Worm (Caenorhabditis elegans) whole organism, mixed stage, embryonic: Measurements from ENCODE around the gene skpt-1.
A peak's percentile ranks its signal among the peaks of the same experiment; 100 is the strongest.

Experiments used
- M03D4.4 ChIP-seq: sonication (generic microtip); optimal IDR thresholded peaks from 2 replicates; lab custom pipeline; 2017; ENCODE audit warnings: mild to moderate bottlenecking, missing genetic modification characterization, missing compliant biosample characterization
- ceh-43 ChIP-seq: fragments of 200-800 bp; sonication (Bioruptor generic); optimal IDR thresholded peaks from 2 replicates; lab custom pipeline; 2018; ENCODE audit warnings: mild to moderate bottlenecking, missing genetic modification characterization, moderate library complexity, missing compliant biosample characterization
- ceh-83 ChIP-seq: fragments of 200-800 bp; sonication (Bioruptor generic); optimal IDR thresholded peaks from 2 replicates; lab custom pipeline; 2018; ENCODE audit warnings: mild to moderate bottlenecking, missing genetic modification characterization, missing compliant biosample characterization
- ces-1 ChIP-seq: fragments of 150-350 bp; optimal IDR thresholded peaks from 2 replicates; lab custom pipeline; 2014; ENCODE audit warnings: missing biosample characterization, missing genetic modification reagents, missing genetic modification characterization
- drap-1 ChIP-seq: fragments of 200-800 bp; sonication (Bioruptor generic); optimal IDR thresholded peaks from 3 replicates; lab custom pipeline; 2018; ENCODE audit warnings: mild to moderate bottlenecking, missing genetic modification characterization, missing compliant biosample characterization
- elt-1 ChIP-seq: sonication (generic microtip); optimal IDR thresholded peaks from 2 replicates; lab custom pipeline; 2017; ENCODE audit warnings: missing genetic modification characterization, mild to moderate bottlenecking, missing compliant biosample characterization, antibody characterized with exemption, moderate library complexity, borderline replicate concordance; ENCODE audit not compliant: insufficient read depth
- lin-32 ChIP-seq: fragments of 200-800 bp; sonication (Bioruptor generic); optimal IDR thresholded peaks from 2 replicates; lab custom pipeline; 2018; ENCODE audit warnings: mild to moderate bottlenecking, missing genetic modification characterization, missing compliant biosample characterization
- mls-2 ChIP-seq: sonication (generic microtip); optimal IDR thresholded peaks from 2 replicates; lab custom pipeline; 2016; ENCODE audit warnings: mild to moderate bottlenecking, missing genetic modification characterization, moderate library complexity, missing compliant biosample characterization
- nhr-2 ChIP-seq: fragments of 150-350 bp; optimal IDR thresholded peaks from 2 replicates; lab custom pipeline; 2014; ENCODE audit warnings: missing biosample characterization, missing genetic modification characterization
- nhr-237 ChIP-seq: fragments of 150-350 bp; optimal IDR thresholded peaks from 2 replicates; lab custom pipeline; 2014; ENCODE audit warnings: missing biosample characterization, missing genetic modification characterization
- nhr-28 ChIP-seq: fragments of 150-350 bp; optimal IDR thresholded peaks from 2 replicates; lab custom pipeline; 2014; ENCODE audit warnings: missing biosample characterization, missing genetic modification characterization
- unc-62 ChIP-seq: fragments of 150-350 bp; optimal IDR thresholded peaks from 2 replicates; lab custom pipeline; 2014; ENCODE audit warnings: missing biosample characterization, missing genetic modification reagents, missing genetic modification characterization

The skpt-1 gene

DNA sequence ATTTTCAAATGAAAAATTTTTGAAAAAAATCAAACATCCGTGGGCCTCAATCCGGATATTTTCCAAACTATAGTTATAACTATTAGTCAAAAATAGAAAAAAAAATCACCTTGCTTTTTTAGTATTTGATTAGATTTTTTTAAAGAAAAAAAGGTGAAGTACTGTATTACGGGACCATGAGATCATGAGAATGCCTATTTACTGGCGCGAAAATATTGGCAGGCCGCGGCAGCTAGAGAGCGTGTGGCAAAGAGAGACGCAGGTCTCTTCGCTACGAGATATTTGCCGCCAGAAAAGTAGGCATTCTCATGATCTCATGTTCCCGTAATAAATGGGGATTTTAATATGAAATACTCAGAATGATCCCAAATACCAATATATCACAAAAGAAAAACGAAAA, 43.2 kb downstream of the skpt-1 start:
- TF ChIP-seq ceh-43 (GFP tag; lab: Kevin White, UChicago) (no peak), mls-2 (tag; lab: Kevin White, UChicago) (no peak), ceh-83 (no peak), lin-32 (no peak), drap-1 (GFP tag; lab: Kevin White, UChicago) (no peak), nhr-2 (tag; lab: Kevin White, UChicago) (no peak), M03D4.4 (tag; lab: Kevin White, UChicago) (no peak), elt-1 (tag; lab: Kevin White, UChicago) (no peak), unc-62 (GFP tag; lab: Kevin White, UChicago) (no peak)

DNA sequence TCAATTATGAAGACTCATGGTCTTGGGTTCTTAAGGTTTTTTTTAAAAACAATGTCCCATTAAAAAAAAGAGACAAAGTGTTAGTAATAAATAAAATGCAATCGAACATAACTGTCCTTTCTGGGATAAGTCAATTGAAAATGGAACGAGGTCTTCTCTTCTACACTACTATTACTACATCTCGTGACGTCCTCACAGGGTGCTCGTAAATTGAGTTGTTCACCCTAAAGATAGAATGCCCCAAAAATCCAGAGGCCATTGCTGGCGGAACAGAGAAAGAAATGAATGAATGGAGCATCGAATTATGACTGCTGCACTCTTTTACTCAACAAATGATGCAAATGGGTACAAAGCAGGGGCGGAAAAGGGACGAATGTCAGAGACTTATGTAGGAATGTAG, 45.8 kb downstream of the skpt-1 start:
- peak; percentile 90 for TF ChIP-seq ces-1 (GFP tag; lab: Kevin White, UChicago)
- TF ChIP-seq nhr-237: no peak
- TF ChIP-seq nhr-28 (tag; lab: Kevin White, UChicago): no peak
